Fruit fly (Drosophila melanogaster) whole organism, prepupa: ENCODE data around the gene CG5071.

Source experiments
- CG10631 ChIP-seq: fragments of 200-800 bp; sonication (Bioruptor generic); optimal IDR thresholded peaks from 2 replicates; lab custom pipeline; 2016; ENCODE audit warnings: missing biosample characterization, missing genetic modification characterization
- CG11902 ChIP-seq: fragments of 200-800 bp; sonication (Bioruptor generic); optimal IDR thresholded peaks from 3 replicates; lab custom pipeline; 2016; ENCODE audit warnings: missing biosample characterization, missing genetic modification characterization
- CG3032 ChIP-seq: fragments of 200-800 bp; optimal IDR thresholded peaks from 2 replicates; lab custom pipeline; 2019; ENCODE audit warnings: missing biosample characterization, mild to moderate bottlenecking, missing genetic modification characterization, moderate library complexity
- CG7368 ChIP-seq: fragments of 200-800 bp; sonication (Bioruptor generic); optimal IDR thresholded peaks from 3 replicates; lab custom pipeline; 2016; ENCODE audit warnings: missing biosample characterization, missing genetic modification characterization
- esn ChIP-seq: fragments of 200-800 bp; sonication (Bioruptor generic); optimal IDR thresholded peaks from 2 replicates; lab custom pipeline; 2016; ENCODE audit warnings: missing biosample characterization, mild to moderate bottlenecking, missing genetic modification characterization, moderate library complexity

DNA sequence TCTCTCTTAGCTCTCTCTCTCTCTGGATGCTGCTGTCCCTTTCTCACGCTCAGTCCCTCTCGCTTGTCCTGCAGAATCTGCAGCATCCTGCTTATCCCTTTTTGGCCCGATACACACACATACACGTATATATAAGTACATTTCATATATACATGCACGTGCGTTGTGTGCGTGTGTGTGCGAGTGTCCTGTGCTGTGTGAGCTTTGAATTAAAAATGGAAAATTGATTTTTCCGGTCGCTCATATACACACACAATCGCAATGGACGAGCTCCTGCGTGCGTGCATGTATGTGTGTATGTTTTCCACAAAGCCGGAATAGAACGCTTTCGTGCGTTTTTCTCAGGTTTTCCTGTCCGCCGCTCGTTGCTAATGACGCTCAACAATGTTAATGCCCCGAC lies 29.7 kb upstream of the CG5071 start:
- no peak for TF ChIP-seq CG10631 (GFP tag; lab: Kevin White, UChicago)
- no peak for TF ChIP-seq CG11902 (GFP tag; lab: Kevin White, UChicago)
- no peak for TF ChIP-seq esn
- no peak for TF ChIP-seq CG3032 (tag; lab: Kevin White, UChicago)
- no peak for TF ChIP-seq CG7368 (GFP tag; lab: Kevin White, UChicago)
